Worm (Caenorhabditis elegans): ENCODE results near the gene D2045.8.

The D2045.8 gene

DNA sequence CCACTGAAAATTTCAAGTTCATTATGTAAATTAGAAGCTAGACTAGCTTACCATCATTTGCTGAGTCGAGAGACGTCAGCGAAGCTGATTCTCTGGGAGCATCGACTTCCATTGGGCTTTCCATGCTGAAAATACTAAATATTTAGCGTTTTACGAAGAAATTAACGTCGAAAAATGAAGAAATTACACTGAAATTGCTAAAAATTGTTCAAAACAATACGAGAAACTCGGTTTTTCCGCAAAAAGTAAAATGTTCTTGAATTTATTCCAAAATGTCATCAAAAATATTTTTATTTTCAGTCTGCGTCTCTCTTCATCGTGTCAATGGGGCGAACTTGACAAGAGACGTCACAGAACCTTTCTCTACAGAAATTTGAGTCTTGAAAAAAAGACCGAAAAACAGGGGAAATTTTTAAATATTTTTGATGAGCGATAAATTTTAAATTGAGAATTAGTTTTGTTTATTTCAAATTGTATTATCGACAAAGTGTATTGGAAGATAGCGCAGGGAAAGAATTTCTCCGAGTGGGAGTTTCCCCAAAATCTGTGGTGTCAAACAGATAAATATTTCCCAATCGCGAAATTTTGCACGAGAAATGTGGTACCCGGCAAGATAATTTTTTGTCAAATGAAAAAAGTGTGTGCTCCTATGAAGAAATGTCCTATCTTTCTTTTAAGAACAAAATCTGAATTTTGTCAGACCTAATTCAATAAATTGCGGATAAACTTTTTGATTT, 21.5 kb upstream of the D2045.8 start, which contains the start of gene ecps-1 (continued):
- TF ChIP-seq vab-15 (tag; optimal IDR thresholded peaks at IDR 0.05), result peak; percentile 1
- TF ChIP-seq ztf-4 (tag; optimal IDR thresholded peaks at IDR 0.05), result peak; percentile 51
- peak; percentile 69 for TF ChIP-seq F16B12.6 (tag; optimal IDR thresholded peaks at IDR 0.05)
- TF ChIP-seq egl-27 (tag; optimal IDR thresholded peaks at IDR 0.05), result peak in 1 of 2 experiments; percentile 22
- TF ChIP-seq pax-3 (tag; optimal IDR thresholded peaks at IDR 0.05), result peak; percentile 93
- TF ChIP-seq irx-1 (tag; optimal IDR thresholded peaks at IDR 0.05), result peak; percentile 76
- TF ChIP-seq unc-130 (tag; optimal IDR thresholded peaks at IDR 0.05), result peak; percentile 0
- peak; percentile 76 for TF ChIP-seq ceh-8 (GFP tag; optimal IDR thresholded peaks at IDR 0.05)
- TF ChIP-seq lin-14 (GFP tag; optimal IDR thresholded peaks at IDR 0.05), result peak; percentile 95
- TF ChIP-seq nhr-12 (tag; optimal IDR thresholded peaks at IDR 0.05), result no peak
- TF ChIP-seq aly-2 (tag; optimal IDR thresholded peaks at IDR 0.05), result peak; percentile 89
- TF ChIP-seq egl-13 (tag; optimal IDR thresholded peaks at IDR 0.05), result peak; percentile 81
- TF ChIP-seq zip-4 (GFP tag; optimal IDR thresholded peaks at IDR 0.05), result peak; percentile 70
- no peak for TF ChIP-seq unc-62 (GFP tag; optimal IDR thresholded peaks at IDR 0.05)
- peak; percentile 98 for TF ChIP-seq rnt-1 (tag; optimal IDR thresholded peaks at IDR 0.05)
- no peak for TF ChIP-seq mef-2 (tag; optimal IDR thresholded peaks at IDR 0.05)
- peak; percentile 96 for TF ChIP-seq nhr-90 (tag; optimal IDR thresholded peaks at IDR 0.05; ENCODE audit: poor library complexity)
- peak; percentile 77 for TF ChIP-seq ceh-90 (tag; optimal IDR thresholded peaks at IDR 0.05)
- TF ChIP-seq unc-30 (tag; optimal IDR thresholded peaks at IDR 0.05), result no peak
- no peak for TF ChIP-seq pag-3 (tag; optimal IDR thresholded peaks at IDR 0.05; ENCODE audit: borderline replicate concordance, insufficient read depth)
- peak in 2 of 6 experiments; percentile 72 to 93 for TF ChIP-seq elt-3 (tag; optimal IDR thresholded peaks at IDR 0.05)
- TF ChIP-seq tbx-2 (tag; optimal IDR thresholded peaks at IDR 0.05), result peak; percentile 92
- TF ChIP-seq ceh-88 (GFP tag; IDR thresholded peaks at IDR 0.05), result peak; percentile 90
- TF ChIP-seq lin-15B (tag; optimal IDR thresholded peaks at IDR 0.05), result peak; percentile 93
- TF ChIP-seq lin-35 (GFP tag; optimal IDR thresholded peaks at IDR 0.05), result peak; percentile 81 to 90
- TF ChIP-seq lin-39 (tag; optimal IDR thresholded peaks at IDR 0.05), result peak; percentile 83
- TF ChIP-seq C16A3.4 (tag; optimal IDR thresholded peaks at IDR 0.05), result peak; percentile 98
- TF ChIP-seq snpc-4 (tag; optimal IDR thresholded peaks at IDR 0.05), result peak; percentile 50
- TF ChIP-seq ets-5 (GFP tag; IDR thresholded peaks at IDR 0.05), result no peak
- TF ChIP-seq lsy-2 (tag; optimal IDR thresholded peaks at IDR 0.05), result peak; percentile 92
- TF ChIP-seq skn-1 (tag; optimal IDR thresholded peaks at IDR 0.05), result peak; percentile 98
- TF ChIP-seq lin-13 (GFP tag; optimal IDR thresholded peaks at IDR 0.05), result peak; percentile 83
- TF ChIP-seq ama-1 (optimal IDR thresholded peaks at IDR 0.05), result no peak
- TF ChIP-seq jun-1 (tag; optimal IDR thresholded peaks at IDR 0.05), result peak; percentile 81
- TF ChIP-seq zag-1 (tag; optimal IDR thresholded peaks at IDR 0.05), result no peak
- peak; percentile 80 for TF ChIP-seq dsc-1 (tag; optimal IDR thresholded peaks at IDR 0.05)
- TF ChIP-seq nhr-20 (tag; optimal IDR thresholded peaks at IDR 0.05), result peak; percentile 92
- no peak for TF ChIP-seq alr-1 (tag; optimal IDR thresholded peaks at IDR 0.05; ENCODE audit: borderline replicate concordance)
- peak; percentile 89 for TF ChIP-seq nhr-19 (GFP tag; conservative IDR thresholded peaks at IDR 0.05)
- TF ChIP-seq grh-1 (GFP tag; IDR thresholded peaks at IDR 0.05), result peak; percentile 61; the same call in 1 of the 2 replicates
- TF ChIP-seq tlp-1 (tag; optimal IDR thresholded peaks at IDR 0.05), result no peak
- TF ChIP-seq ces-1 (GFP tag; optimal IDR thresholded peaks at IDR 0.05), result no peak
- TF ChIP-seq nhr-84 (tag; optimal IDR thresholded peaks at IDR 0.05), result no peak
- no peak for TF ChIP-seq C34B4.2 (tag; optimal IDR thresholded peaks at IDR 0.05)
- TF ChIP-seq hpl-2 (GFP tag; optimal IDR thresholded peaks at IDR 0.05), result peak; percentile 86
- TF ChIP-seq aha-1 (tag; optimal IDR thresholded peaks at IDR 0.05), result no peak
- peak; percentile 94 for TF ChIP-seq snu-23 (GFP tag; optimal IDR thresholded peaks at IDR 0.05)
- TF ChIP-seq mdl-1 (tag; optimal IDR thresholded peaks at IDR 0.05), result peak in 1 of 2 experiments; percentile 47
- peak; percentile 92 for TF ChIP-seq nhr-85 (tag)
- TF ChIP-seq nhr-47 (tag; optimal IDR thresholded peaks at IDR 0.05), result peak; percentile 94
- peak; percentile 78 for TF ChIP-seq fkh-10 (GFP tag; optimal IDR thresholded peaks at IDR 0.05)
- TF ChIP-seq nhr-77 (tag; optimal IDR thresholded peaks at IDR 0.05), result peak; percentile 79
